Worm (Caenorhabditis elegans) whole organism, midembryonic: Measurements from ENCODE around the gene F44G4.3.

ENCODE experiments used
- T22C8.4 ChIP-seq: fragments of 200-800 bp; sonication (Bioruptor generic); IDR thresholded peaks from 2 replicates; pipeline ENCODE4 v1.3.6; 2022; ENCODE audit warnings: missing genetic modification characterization, missing compliant biosample characterization
- cog-1 ChIP-seq: sonication (generic microtip); optimal IDR thresholded peaks from 2 replicates; lab custom pipeline; 2016; ENCODE audit warnings: missing genetic modification characterization, missing compliant biosample characterization
- flt-1 ChIP-seq: fragments of 200-800 bp; sonication (Bioruptor generic); IDR thresholded peaks from 2 replicates; pipeline ENCODE4 v1.3.6; 2022; ENCODE audit warnings: missing genetic modification characterization, missing compliant biosample characterization
- klf-2 ChIP-seq: fragments of 200-800 bp; sonication (Bioruptor generic); conservative IDR thresholded peaks from 2 replicates; pipeline ENCODE4 v1.3.6; 2022; ENCODE audit warnings: missing genetic modification reagents, missing genetic modification characterization, missing compliant biosample characterization
- med-1 ChIP-seq: sonication (generic microtip); optimal IDR thresholded peaks from 2 replicates; lab custom pipeline; 2017; ENCODE audit warnings: missing genetic modification characterization, mild to moderate bottlenecking, missing compliant biosample characterization, antibody characterized with exemption, missing genetic modification reagents; ENCODE audit not compliant: insufficient read depth
- ref-1 ChIP-seq: fragments of 200-800 bp; sonication (Bioruptor generic); conservative IDR thresholded peaks from 2 replicates; pipeline ENCODE4 v1.3.6; 2022; ENCODE audit warnings: missing genetic modification reagents, missing genetic modification characterization, missing compliant biosample characterization
- tab-1 ChIP-seq: fragments of 200-800 bp; sonication (Bioruptor generic); IDR thresholded peaks from 2 replicates; pipeline ENCODE4 v1.3.6; 2022; ENCODE audit warnings: missing genetic modification characterization, missing compliant biosample characterization
- ztf-23 ChIP-seq: fragments of 200-800 bp; sonication (Bioruptor generic); IDR thresholded peaks from 2 replicates; pipeline ENCODE4 v1.3.6; 2022; ENCODE audit warnings: missing genetic modification reagents, missing genetic modification characterization, missing compliant biosample characterization
- ztf-29 ChIP-seq: fragments of 200-800 bp; sonication (Bioruptor generic); IDR thresholded peaks from 2 replicates; pipeline ENCODE4 v1.3.6; 2022; ENCODE audit warnings: missing genetic modification reagents, missing genetic modification characterization, missing compliant biosample characterization

The F44G4.3 gene

ce11 chrII:8989444-8989843 is 8.0 kb downstream of the F44G4.3 start, which contains the start of gene C18E9.9:
C18E9.9 (minus strand) TSS chrII:8989544.
- TF ChIP-seq flt-1 (GFP tag; lab: Robert Waterston, UW) = no peak
- TF ChIP-seq klf-2 (GFP tag; lab: Robert Waterston, UW) = no peak
- no peak for TF ChIP-seq T22C8.4 (GFP tag; lab: Robert Waterston, UW)

ce11 chrII:8987962-8988361 is 9.5 kb downstream of the F44G4.3 start, which contains the start of gene C18E9.8:
C18E9.8 (minus strand) TSS chrII:8988062.
- no peak for TF ChIP-seq med-1 (GFP tag; lab: Kevin White, UChicago)
- TF ChIP-seq cog-1 (tag; lab: Kevin White, UChicago) = no peak
- TF ChIP-seq ref-1 = no peak
- no peak for TF ChIP-seq flt-1 (GFP tag; lab: Robert Waterston, UW)
- no peak for TF ChIP-seq tab-1
- no peak for TF ChIP-seq ztf-29 (GFP tag; lab: Robert Waterston, UW)
- no peak for TF ChIP-seq T22C8.4 (GFP tag; lab: Robert Waterston, UW)
- TF ChIP-seq klf-2 (GFP tag; lab: Robert Waterston, UW) = no peak

- TF ChIP-seq med-1 (GFP tag; lab: Kevin White, UChicago) (no peak), klf-2 (GFP tag; lab: Robert Waterston, UW) (no peak), tab-1 (no peak), cog-1 (tag; lab: Kevin White, UChicago) (no peak), ref-1 (no peak), T22C8.4 (GFP tag; lab: Robert Waterston, UW) (no peak), ztf-29 (GFP tag; lab: Robert Waterston, UW) (no peak), ztf-23 (GFP tag; lab: Robert Waterston, UW) (no peak), flt-1 (GFP tag; lab: Robert Waterston, UW) (no peak)
Measured at ce11 chrII:8982683-8983082, 14.8 kb downstream of the F44G4.3 start, which contains the start of gene C18E9.7. C18E9.7 (minus strand) TSS chrII:8982783.

ce11 chrII:8973516-8974043 is 23.9 kb downstream of the F44G4.3 start, which contains the start of gene tomm-40:
tomm-40 (minus strand) TSS chrII:8973566.
- TF ChIP-seq med-1 (GFP tag; lab: Kevin White, UChicago) (no peak), flt-1 (GFP tag; lab: Robert Waterston, UW) (no peak), ref-1 (no peak), cog-1 (tag; lab: Kevin White, UChicago) (no peak), ztf-29 (GFP tag; lab: Robert Waterston, UW) (no peak), klf-2 (GFP tag; lab: Robert Waterston, UW) (no peak)

- no peak for TF ChIP-seq ztf-23 (GFP tag; lab: Robert Waterston, UW)
- no peak for TF ChIP-seq klf-2 (GFP tag; lab: Robert Waterston, UW)
- TF ChIP-seq tab-1 = no peak
- no peak for TF ChIP-seq T22C8.4 (GFP tag; lab: Robert Waterston, UW)
- TF ChIP-seq cog-1 (tag; lab: Kevin White, UChicago) = peak; percentile 40
- no peak for TF ChIP-seq ztf-29 (GFP tag; lab: Robert Waterston, UW)
Measured at ce11 chrII:8969251-8970183, 27.9 kb downstream of the F44G4.3 start, which contains the start of the genes szy-20 and C18E9.5. szy-20 (minus strand) TSS chrII:8969333. C18E9.5 (plus strand) TSS chrII:8969980.

- no peak for TF ChIP-seq flt-1 (GFP tag; lab: Robert Waterston, UW)
- no peak for TF ChIP-seq med-1 (GFP tag; lab: Kevin White, UChicago)
- no peak for TF ChIP-seq ztf-29 (GFP tag; lab: Robert Waterston, UW)
- TF ChIP-seq klf-2 (GFP tag; lab: Robert Waterston, UW) = no peak
- TF ChIP-seq T22C8.4 (GFP tag; lab: Robert Waterston, UW) = no peak
- 0 out of 2 replicates have a peak, but pooled peaks have one; percentile 48 for TF ChIP-seq ztf-23 (GFP tag; lab: Robert Waterston, UW)
Measured at ce11 chrII:8964835-8965234, 32.6 kb downstream of the F44G4.3 start, which contains the start of the genes ndub-3 and C18E9.2. ndub-3 (minus strand) TSS chrII:8964890. C18E9.2 (plus strand) TSS chrII:8965006.

ce11 chrII:8964049-8964448 is 33.4 kb downstream of the F44G4.3 start, which contains the start of gene sftd-3:
sftd-3 (minus strand) TSS chrII:8964149.
- TF ChIP-seq cog-1 (tag; lab: Kevin White, UChicago) = no peak
- no peak for TF ChIP-seq ref-1
- TF ChIP-seq klf-2 (GFP tag; lab: Robert Waterston, UW) = no peak
- no peak for TF ChIP-seq flt-1 (GFP tag; lab: Robert Waterston, UW)
- no peak for TF ChIP-seq tab-1
- TF ChIP-seq med-1 (GFP tag; lab: Kevin White, UChicago) = no peak
- no peak for TF ChIP-seq ztf-23 (GFP tag; lab: Robert Waterston, UW)
- no peak for TF ChIP-seq ztf-29 (GFP tag; lab: Robert Waterston, UW)
- no peak for TF ChIP-seq T22C8.4 (GFP tag; lab: Robert Waterston, UW)

- no peak for TF ChIP-seq T22C8.4 (GFP tag; lab: Robert Waterston, UW)
- no peak for TF ChIP-seq ztf-29 (GFP tag; lab: Robert Waterston, UW)
- no peak for TF ChIP-seq ztf-23 (GFP tag; lab: Robert Waterston, UW)
- no peak for TF ChIP-seq med-1 (GFP tag; lab: Kevin White, UChicago)
- no peak for TF ChIP-seq klf-2 (GFP tag; lab: Robert Waterston, UW)
- TF ChIP-seq flt-1 (GFP tag; lab: Robert Waterston, UW) = no peak
- TF ChIP-seq ref-1 = no peak
- no peak for TF ChIP-seq cog-1 (tag; lab: Kevin White, UChicago)
- TF ChIP-seq tab-1 = no peak
Measured at ce11 chrII:8962206-8962605, 35.3 kb downstream of the F44G4.3 start.

ce11 chrII:8961450-8961849 is 36.0 kb downstream of the F44G4.3 start:
- TF ChIP-seq ztf-29 (GFP tag; lab: Robert Waterston, UW) (no peak), tab-1 (no peak), ztf-23 (GFP tag; lab: Robert Waterston, UW) (no peak), ref-1 (no peak), cog-1 (tag; lab: Kevin White, UChicago) (no peak), med-1 (GFP tag; lab: Kevin White, UChicago) (no peak), klf-2 (GFP tag; lab: Robert Waterston, UW) (no peak), T22C8.4 (GFP tag; lab: Robert Waterston, UW) (no peak), flt-1 (GFP tag; lab: Robert Waterston, UW) (no peak)
